In genomic region chr3R:9872133-9872814, dm6 we compare ENCODE assay signal across 5 fruit fly cellular contexts.
TF ChIP-seq lines count a peak whose summit lies in the region.

No protein-coding gene starts in this region.

- TF ChIP-seq CTCF in whole organism, embryonic (GFP tag; optimal IDR thresholded peaks at IDR 0.05; lab: Kevin White, UChicago) = no peak

TF ChIP-seq in whole organism, adult, 20 proteins besides CTCF, POLR2A, EP300 and RAD21:
- TF ChIP-seq cic (GFP tag; optimal IDR thresholded peaks at IDR 0.05; lab: Kevin White, UChicago) = peak; percentile 10
- TF ChIP-seq cnc (optimal IDR thresholded peaks at IDR 0.05; lab: Kevin White, UChicago) = no peak
TF ChIP-seq in whole organism, adult: peak in this region for 1.

TF ChIP-seq in whole organism, embryonic, 481 proteins besides CTCF, POLR2A, EP300 and RAD21 (continues in another document):
- TF ChIP-seq Poxn (GFP tag; IDR thresholded peaks at IDR 0.05; lab: Robert Waterston, UW) = no peak
- TF ChIP-seq slbo (GFP tag; IDR thresholded peaks at IDR 0.05; lab: Robert Waterston, UW) = peak; percentile 41; the same call in 1 of the 2 replicates
- no peak for TF ChIP-seq zen2 (GFP tag; IDR thresholded peaks at IDR 0.05; lab: Robert Waterston, UW; ENCODE audit: partially characterized antibody)
- TF ChIP-seq ATbp (GFP tag; optimal IDR thresholded peaks at IDR 0.05; lab: Kevin White, UChicago) = peak; percentile 23
- peak; percentile 31 for TF ChIP-seq Xbp1 (GFP tag; optimal IDR thresholded peaks at IDR 0.05; lab: Kevin White, UChicago)
- no peak for TF ChIP-seq CG10147 (GFP tag; optimal IDR thresholded peaks at IDR 0.05; lab: Kevin White, UChicago)
- no peak for TF ChIP-seq pan (optimal IDR thresholded peaks at IDR 0.05; lab: Kevin White, UChicago)
- TF ChIP-seq pan (GFP tag; optimal IDR thresholded peaks at IDR 0.05 in 1 of 2, IDR thresholded peaks at IDR 0.05 in 1 of 2) = peak in 1 of 2 experiments; percentile 38
- peak; percentile 36 for TF ChIP-seq CG18262 (tag; optimal IDR thresholded peaks at IDR 0.05; lab: Kevin White, UChicago)
- TF ChIP-seq CG12299 (tag; optimal IDR thresholded peaks at IDR 0.05; lab: Kevin White, UChicago) = no peak
- peak; percentile 19 for TF ChIP-seq CG13424 (tag; optimal IDR thresholded peaks at IDR 0.05; lab: Kevin White, UChicago)
- TF ChIP-seq CG2129 (GFP tag; IDR thresholded peaks at IDR 0.05; lab: Robert Waterston, UW; ENCODE audit: partially characterized antibody) = no peak
- no peak for TF ChIP-seq Aef1 (GFP tag; IDR thresholded peaks at IDR 0.05; lab: Robert Waterston, UW)
- TF ChIP-seq Optix (GFP tag; IDR thresholded peaks at IDR 0.05; lab: Robert Waterston, UW) = peak; percentile 28; the same call in 1 of the 3 replicates
- no peak for TF ChIP-seq pum (GFP tag; optimal IDR thresholded peaks at IDR 0.05; lab: Kevin White, UChicago)
- TF ChIP-seq CG3407 (GFP tag; optimal IDR thresholded peaks at IDR 0.05; lab: Kevin White, UChicago) = no peak
- peak; percentile 11 for TF ChIP-seq Hsf (GFP tag; optimal IDR thresholded peaks at IDR 0.05; lab: Kevin White, UChicago)
- no peak for TF ChIP-seq Hmx (GFP tag; optimal IDR thresholded peaks at IDR 0.05; lab: Kevin White, UChicago)
- TF ChIP-seq CG6791 (GFP tag; IDR thresholded peaks at IDR 0.05; lab: Robert Waterston, UW; ENCODE audit: partially characterized antibody) = no peak
- TF ChIP-seq ap (GFP tag; IDR thresholded peaks at IDR 0.05; lab: Robert Waterston, UW) = peak; percentile 42; the same call in 1 of the 2 replicates
- TF ChIP-seq nmo (GFP tag; optimal IDR thresholded peaks at IDR 0.05; lab: Kevin White, UChicago) = peak; percentile 5

TF ChIP-seq in whole organism, prepupa, 60 proteins besides CTCF, POLR2A, EP300 and RAD21:
- TF ChIP-seq CG10631 (GFP tag; optimal IDR thresholded peaks at IDR 0.05; lab: Kevin White, UChicago) (no peak), cyc (GFP tag; optimal IDR thresholded peaks at IDR 0.05; lab: Kevin White, UChicago) (no peak), svp (GFP tag; lab: Kevin White, UChicago) (peak; percentile 66), CG4318 (GFP tag; optimal IDR thresholded peaks at IDR 0.05; lab: Kevin White, UChicago) (no peak), Sox102F (GFP tag; optimal IDR thresholded peaks at IDR 0.05; lab: Kevin White, UChicago) (no peak), salr (GFP tag; optimal IDR thresholded peaks at IDR 0.05; lab: Kevin White, UChicago) (no peak), CG8119 (GFP tag; IDR thresholded peaks at IDR 0.05; lab: Robert Waterston, UW) (peak; percentile 18; the same call in 1 of the 3 replicates), Smox (GFP tag; optimal IDR thresholded peaks at IDR 0.05; lab: Kevin White, UChicago) (peak; percentile 4), Met (GFP tag; optimal IDR thresholded peaks at IDR 0.05; lab: Kevin White, UChicago) (peak; percentile 7), CG11902 (GFP tag; optimal IDR thresholded peaks at IDR 0.05; lab: Kevin White, UChicago) (no peak), dsx (GFP tag; optimal IDR thresholded peaks at IDR 0.05; lab: Kevin White, UChicago; ENCODE audit: poor library complexity, severe bottlenecking) (peak; percentile 87), CG15336 (GFP tag; IDR thresholded peaks at IDR 0.05; lab: Robert Waterston, UW) (peak; percentile 22; the same call in 1 of the 2 replicates), CG32006 (GFP tag; optimal IDR thresholded peaks at IDR 0.05; lab: Kevin White, UChicago) (peak; percentile 14), Eip75B (GFP tag; optimal IDR thresholded peaks at IDR 0.05; lab: Kevin White, UChicago) (peak; percentile 73), fd59A (GFP tag; optimal IDR thresholded peaks at IDR 0.05; lab: Kevin White, UChicago) (no peak), net (GFP tag; optimal IDR thresholded peaks at IDR 0.05; lab: Kevin White, UChicago) (peak; percentile 35), Lpt (GFP tag; optimal IDR thresholded peaks at IDR 0.05; lab: Kevin White, UChicago) (peak; percentile 22), Eip93F (GFP tag; optimal IDR thresholded peaks at IDR 0.05; lab: Kevin White, UChicago) (no peak), fkh (GFP tag; optimal IDR thresholded peaks at IDR 0.05; lab: Kevin White, UChicago) (peak; percentile 48), Eip78C (GFP tag; lab: Kevin White, UChicago) (peak; percentile 50), CG6163 (GFP tag; IDR thresholded peaks at IDR 0.05; lab: Robert Waterston, UW) (peak; percentile 51; the same call in 1 of the 3 replicates), CG6854 (GFP tag; optimal IDR thresholded peaks at IDR 0.05; lab: Kevin White, UChicago) (peak; percentile 25)

TF ChIP-seq in whole organism, pupa, 21 proteins besides CTCF, POLR2A, EP300 and RAD21:
- TF ChIP-seq Ets98B (GFP tag; IDR thresholded peaks at IDR 0.05; lab: Robert Waterston, UW) (peak; percentile 18; the same call in 1 of the 2 replicates), CG4496 (GFP tag; IDR thresholded peaks at IDR 0.05; lab: Robert Waterston, UW) (0 out of 3 replicates have a peak, but pooled peaks have one; percentile 44), CG15710 (tag; optimal IDR thresholded peaks at IDR 0.05; lab: Kevin White, UChicago) (no peak), CG12605 (GFP tag; IDR thresholded peaks at IDR 0.05; lab: Robert Waterston, UW) (no peak), CG10348 (GFP tag; IDR thresholded peaks at IDR 0.05; lab: Robert Waterston, UW) (no peak), CG32121 (GFP tag; IDR thresholded peaks at IDR 0.05; lab: Robert Waterston, UW) (peak; percentile 55)
TF ChIP-seq in whole organism, pupa: peak in this region for 3.

TF ChIP-seq in whole organism, wandering third instar larva, 38 proteins besides CTCF, POLR2A, EP300 and RAD21:
- TF ChIP-seq Dif (GFP tag; optimal IDR thresholded peaks at IDR 0.05; lab: Kevin White, UChicago; ENCODE audit: partially characterized antibody) = peak; percentile 7
- TF ChIP-seq fru (GFP tag; optimal IDR thresholded peaks at IDR 0.05; lab: Kevin White, UChicago) = no peak
TF ChIP-seq in whole organism, wandering third instar larva: peak in this region for 1.
